Worm (Caenorhabditis elegans) whole organism, late embryonic: ENCODE results near the gene aak-2.

ENCODE experiments used
- ahr-1 ChIP-seq: sonication (generic microtip); optimal IDR thresholded peaks from 2 replicates; lab custom pipeline; 2016; ENCODE audit warnings: missing genetic modification characterization, missing compliant biosample characterization
- ama-1 ChIP-seq: fragments of 150-350 bp; optimal IDR thresholded peaks from 2 replicates; lab custom pipeline; 2014
- dmd-4 ChIP-seq: sonication (generic microtip); optimal IDR thresholded peaks from 2 replicates; lab custom pipeline; 2016; ENCODE audit warnings: borderline replicate concordance, missing genetic modification characterization, missing compliant biosample characterization
- elt-2 ChIP-seq: sonication (generic microtip); optimal IDR thresholded peaks from 2 replicates; lab custom pipeline; 2016; ENCODE audit warnings: missing genetic modification reagents, missing genetic modification characterization, missing compliant biosample characterization
- fkh-10 ChIP-seq: fragments of 150-350 bp; optimal IDR thresholded peaks from 2 replicates; lab custom pipeline; 2014; ENCODE audit warnings: missing biosample characterization, missing genetic modification reagents, missing genetic modification characterization
- hlh-15 ChIP-seq: sonication (generic microtip); optimal IDR thresholded peaks from 2 replicates; lab custom pipeline; 2016; ENCODE audit warnings: missing genetic modification characterization, missing compliant biosample characterization
- hlh-8 ChIP-seq: sonication (generic microtip); optimal IDR thresholded peaks from 2 replicates; lab custom pipeline; 2016; ENCODE audit warnings: missing genotype, missing genetic modification characterization, missing compliant biosample characterization
- lim-6 ChIP-seq: sonication (generic microtip); optimal IDR thresholded peaks from 2 replicates; lab custom pipeline; 2016; ENCODE audit warnings: missing genetic modification characterization, missing compliant biosample characterization
- nfya-1 ChIP-seq: sonication (generic microtip); optimal IDR thresholded peaks from 2 replicates; lab custom pipeline; 2017; ENCODE audit warnings: missing genetic modification characterization, mild to moderate bottlenecking, missing compliant biosample characterization, antibody characterized with exemption, moderate library complexity
- nhr-11 ChIP-seq: fragments of 150-350 bp; optimal IDR thresholded peaks from 2 replicates; lab custom pipeline; 2014; ENCODE audit warnings: missing biosample characterization, missing genetic modification characterization
- npax-4 ChIP-seq: sonication (generic microtip); optimal IDR thresholded peaks from 2 replicates; lab custom pipeline; 2016; ENCODE audit warnings: missing genetic modification characterization, missing compliant biosample characterization
- pag-3 ChIP-seq: sonication (generic microtip); optimal IDR thresholded peaks from 2 replicates; lab custom pipeline; 2016; ENCODE audit warnings: missing compliant biosample characterization, missing genetic modification characterization, borderline replicate concordance
- pha-4 ChIP-seq: fragments of 150-350 bp; optimal IDR thresholded peaks from 2 replicates; lab custom pipeline; 2018; ENCODE audit warnings: missing biosample characterization, missing genetic modification reagents, missing genetic modification characterization

DNA sequence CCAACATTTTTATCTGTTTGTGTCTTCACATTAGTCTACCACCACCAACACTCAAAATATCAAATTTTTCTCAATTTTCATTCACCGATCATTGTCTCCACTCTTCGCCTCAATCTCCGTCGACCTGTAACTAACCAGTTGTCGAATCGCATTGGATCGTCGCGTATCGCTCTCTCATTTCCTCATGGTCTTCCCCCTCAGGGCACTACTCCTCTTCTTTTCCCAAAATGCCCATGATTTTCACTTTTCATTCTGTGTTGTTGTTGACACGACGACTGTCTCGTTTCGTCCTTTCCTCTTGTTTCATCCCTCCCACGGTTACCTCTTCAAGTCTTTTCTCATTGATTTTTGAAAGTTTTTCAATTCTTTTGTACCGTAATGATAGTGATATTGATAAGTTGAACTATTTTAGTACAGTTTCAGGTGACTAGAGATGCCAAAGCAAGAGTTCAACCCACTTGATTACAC lies 9.8 kb upstream of the aak-2 start, which contains the start of gene T01C8.2:
- TF ChIP-seq nhr-11 (no peak), nfya-1 (tag; lab: Kevin White, UChicago) (no peak), ama-1 (lab: Kevin White, UChicago) (no peak), fkh-10 (no peak), hlh-15 (no peak), pag-3 (tag; lab: Kevin White, UChicago) (no peak), lim-6 (no peak), npax-4 (tag; lab: Kevin White, UChicago) (no peak), ahr-1 (tag; lab: Kevin White, UChicago) (no peak), dmd-4 (tag; lab: Kevin White, UChicago) (no peak), elt-2 (no peak), hlh-8 (tag; lab: Kevin White, UChicago) (no peak), pha-4 (tag; lab: Kevin White, UChicago) (no peak)
